Worm (Caenorhabditis elegans) whole organism, midembryonic: Measurements from ENCODE around the gene Y49A10A.2.

Experiments
- T22C8.4 ChIP-seq: fragments of 200-800 bp; sonication (Bioruptor generic); IDR thresholded peaks from 2 replicates; pipeline ENCODE4 v1.3.6; 2022; ENCODE audit warnings: missing genetic modification characterization, missing compliant biosample characterization
- flt-1 ChIP-seq: fragments of 200-800 bp; sonication (Bioruptor generic); IDR thresholded peaks from 2 replicates; pipeline ENCODE4 v1.3.6; 2022; ENCODE audit warnings: missing genetic modification characterization, missing compliant biosample characterization
- med-1 ChIP-seq: sonication (generic microtip); optimal IDR thresholded peaks from 2 replicates; lab custom pipeline; 2017; ENCODE audit warnings: missing genetic modification characterization, mild to moderate bottlenecking, missing compliant biosample characterization, antibody characterized with exemption, missing genetic modification reagents; ENCODE audit not compliant: insufficient read depth
- ref-1 ChIP-seq: fragments of 200-800 bp; sonication (Bioruptor generic); conservative IDR thresholded peaks from 2 replicates; pipeline ENCODE4 v1.3.6; 2022; ENCODE audit warnings: missing genetic modification reagents, missing genetic modification characterization, missing compliant biosample characterization
- tab-1 ChIP-seq: fragments of 200-800 bp; sonication (Bioruptor generic); IDR thresholded peaks from 2 replicates; pipeline ENCODE4 v1.3.6; 2022; ENCODE audit warnings: missing genetic modification characterization, missing compliant biosample characterization
- ztf-23 ChIP-seq: fragments of 200-800 bp; sonication (Bioruptor generic); IDR thresholded peaks from 2 replicates; pipeline ENCODE4 v1.3.6; 2022; ENCODE audit warnings: missing genetic modification reagents, missing genetic modification characterization, missing compliant biosample characterization
- ztf-29 ChIP-seq: fragments of 200-800 bp; sonication (Bioruptor generic); IDR thresholded peaks from 2 replicates; pipeline ENCODE4 v1.3.6; 2022; ENCODE audit warnings: missing genetic modification reagents, missing genetic modification characterization, missing compliant biosample characterization

ce11 chrX:10332035-10332614 lies 40.3 kb downstream of the Y49A10A.2 start:
- TF ChIP-seq T22C8.4 (GFP tag; lab: Robert Waterston, UW) (no peak), med-1 (GFP tag; lab: Kevin White, UChicago) (no peak), flt-1 (GFP tag; lab: Robert Waterston, UW) (no peak), ref-1 (GFP tag; lab: Robert Waterston, UW) (no peak), ztf-23 (GFP tag; lab: Robert Waterston, UW) (no peak), tab-1 (GFP tag; lab: Robert Waterston, UW) (no peak), ztf-29 (GFP tag; lab: Robert Waterston, UW) (no peak)
